Worm (Caenorhabditis elegans) whole organism, L4 larva: ENCODE data around the gene nhr-3.

ENCODE experiments used
- R02D3.7 ChIP-seq: fragments of 150-350 bp; sonication (generic microtip); optimal IDR thresholded peaks from 3 replicates; lab custom pipeline; 2014; ENCODE audit warnings: missing biosample characterization, missing genetic modification characterization
- Y105C5A.15 ChIP-seq: fragments of 200-800 bp; sonication (Bioruptor generic); IDR thresholded peaks from 2 replicates; pipeline ENCODE4 v1.3.6; 2022; ENCODE audit warnings: missing genetic modification characterization, missing compliant biosample characterization
- Y75B8A.6 ChIP-seq: fragments of 200-800 bp; sonication (Bioruptor generic); IDR thresholded peaks from 2 replicates; pipeline ENCODE4 v1.3.6; 2022; ENCODE audit warnings: missing genetic modification reagents, missing genetic modification characterization, missing compliant biosample characterization
- aha-1 ChIP-seq: fragments of 150-350 bp; peaks from one replicate; lab custom pipeline; 2014; ENCODE audit warnings: missing biosample characterization, missing genetic modification characterization
- arid-1 ChIP-seq: fragments of 200-800 bp; sonication (Bioruptor generic); conservative IDR thresholded peaks from 2 replicates; pipeline ENCODE4 v1.3.6; 2022; ENCODE audit warnings: missing genetic modification reagents, missing genetic modification characterization, missing compliant biosample characterization
- ceh-20 ChIP-seq: fragments of 200-800 bp; sonication (Bioruptor generic); IDR thresholded peaks from 2 replicates; pipeline ENCODE4 v1.3.6; 2022; ENCODE audit warnings: missing genetic modification reagents, missing genetic modification characterization, missing compliant biosample characterization
- ceh-28 ChIP-seq: fragments of 150-350 bp; optimal IDR thresholded peaks from 2 replicates; lab custom pipeline; 2014; ENCODE audit warnings: missing biosample characterization, missing genetic modification reagents, missing genetic modification characterization
- ceh-32 ChIP-seq: sonication (generic microtip); optimal IDR thresholded peaks from 2 replicates; lab custom pipeline; 2016; ENCODE audit warnings: mild to moderate bottlenecking, missing genetic modification characterization, missing compliant biosample characterization; ENCODE audit not compliant: poor library complexity
- ceh-44 ChIP-seq: fragments of 200-800 bp; sonication (Bioruptor generic); IDR thresholded peaks from 2 replicates; pipeline ENCODE4 v1.3.6; 2022; ENCODE audit warnings: missing genetic modification reagents, missing genetic modification characterization, missing compliant biosample characterization
- ceh-62 ChIP-seq: sonication (generic microtip); optimal IDR thresholded peaks from 2 replicates; lab custom pipeline; 2017; ENCODE audit warnings: missing biosample characterization, missing genetic modification characterization
- ceh-82 ChIP-seq: sonication (generic microtip); optimal IDR thresholded peaks from 2 replicates; lab custom pipeline; 2017; ENCODE audit warnings: missing biosample characterization, missing genetic modification characterization
- daf-16 ChIP-seq, 3 experiments: sonication (generic microtip); optimal IDR thresholded peaks; 2 replicates each; lab custom pipeline; 2016 to 2017; ENCODE audit warnings: missing genetic modification characterization in 3 of 3, missing genetic modification reagents in 3 of 3, mild to moderate bottlenecking in 2 of 3, missing compliant biosample characterization in 2 of 3, missing biosample characterization in 1 of 3, moderate library complexity in 1 of 3
- dmd-6 ChIP-seq: fragments of 200-800 bp; sonication (Bioruptor generic); IDR thresholded peaks from 2 replicates; pipeline ENCODE4 v1.3.6; 2022; ENCODE audit warnings: missing genetic modification reagents, missing genetic modification characterization, missing compliant biosample characterization
- dmd-8 ChIP-seq: fragments of 200-800 bp; sonication (Bioruptor generic); IDR thresholded peaks from 2 replicates; pipeline ENCODE4 v1.3.6; 2022; ENCODE audit warnings: missing genetic modification characterization, missing compliant biosample characterization
- egl-27 ChIP-seq: sonication (generic microtip); optimal IDR thresholded peaks from 3 replicates; lab custom pipeline; 2017; ENCODE audit warnings: missing biosample characterization, missing genetic modification reagents, missing genetic modification characterization
- fkh-10 ChIP-seq: fragments of 150-350 bp; optimal IDR thresholded peaks from 2 replicates; lab custom pipeline; 2014; ENCODE audit warnings: missing biosample characterization, missing genetic modification reagents, missing genetic modification characterization
- jun-1 ChIP-seq: fragments of 150-350 bp; optimal IDR thresholded peaks from 2 replicates; lab custom pipeline; 2014; ENCODE audit warnings: missing biosample characterization, missing genetic modification reagents, missing genetic modification characterization
- lim-7 ChIP-seq: fragments of 200-800 bp; sonication (Bioruptor generic); IDR thresholded peaks from 2 replicates; pipeline ENCODE4 v1.3.6; 2022; ENCODE audit warnings: missing genetic modification characterization, missing compliant biosample characterization
- lin-13 ChIP-seq: fragments of 150-350 bp; optimal IDR thresholded peaks from 2 replicates; lab custom pipeline; 2014; ENCODE audit warnings: missing biosample characterization, missing genetic modification reagents, missing genetic modification characterization
- lin-38 ChIP-seq: fragments of 200-800 bp; sonication (Bioruptor generic); IDR thresholded peaks from 2 replicates; pipeline ENCODE4 v1.3.6; 2022; ENCODE audit warnings: missing genetic modification reagents, missing genetic modification characterization, missing compliant biosample characterization
- lin-39 ChIP-seq: fragments of 150-350 bp; optimal IDR thresholded peaks from 2 replicates; lab custom pipeline; 2014; ENCODE audit warnings: missing biosample characterization, missing genetic modification reagents, missing genetic modification characterization
- lir-3 ChIP-seq: sonication (generic microtip); optimal IDR thresholded peaks from 2 replicates; lab custom pipeline; 2016; ENCODE audit warnings: mild to moderate bottlenecking, missing genetic modification characterization, missing compliant biosample characterization
- lsy-2 ChIP-seq, 2 experiments: fragments of 150-350 bp in 1 of 2; sonication (generic microtip) in 1 of 2; optimal IDR thresholded peaks; 2 replicates each; lab custom pipeline; 2014 to 2017; ENCODE audit warnings: missing biosample characterization in 2 of 2, missing genetic modification characterization in 2 of 2
- madf-5 ChIP-seq, 2 experiments: fragments of 200-800 bp; sonication (Bioruptor generic); IDR thresholded peaks; 2 replicates each; pipeline ENCODE4 v1.3.6; 2022; ENCODE audit warnings: missing compliant biosample characterization in 2 of 2, missing genetic modification characterization in 2 of 2
- mdl-1 ChIP-seq, 2 experiments: fragments of 150-350 bp in 1 of 2; sonication (generic microtip) in 1 of 2; optimal IDR thresholded peaks; 2 replicates each; lab custom pipeline; 2014 to 2017; ENCODE audit warnings: missing biosample characterization in 2 of 2, missing genetic modification characterization in 2 of 2
- mes-2 ChIP-seq: sonication (generic microtip); optimal IDR thresholded peaks from 2 replicates; lab custom pipeline; 2016; ENCODE audit warnings: missing genotype, mild to moderate bottlenecking, missing genetic modification characterization, missing compliant biosample characterization; ENCODE audit not compliant: poor library complexity, severe bottlenecking
- mxl-3 ChIP-seq: fragments of 200-800 bp; sonication (Bioruptor generic); optimal IDR thresholded peaks from 2 replicates; lab custom pipeline; 2018; ENCODE audit warnings: mild to moderate bottlenecking, missing genetic modification characterization, missing compliant biosample characterization
- nhr-11 ChIP-seq: fragments of 150-350 bp; optimal IDR thresholded peaks from 2 replicates; lab custom pipeline; 2014; ENCODE audit warnings: missing biosample characterization, missing genetic modification characterization
- nhr-111 ChIP-seq: fragments of 200-800 bp; sonication (Bioruptor generic); optimal IDR thresholded peaks from 2 replicates; lab custom pipeline; 2018; ENCODE audit warnings: mild to moderate bottlenecking, missing genetic modification characterization, missing compliant biosample characterization
- nhr-25 ChIP-seq: sonication (generic microtip); optimal IDR thresholded peaks from 2 replicates; lab custom pipeline; 2017; ENCODE audit warnings: missing genetic modification characterization, mild to moderate bottlenecking, missing compliant biosample characterization, antibody characterized with exemption, moderate library complexity, borderline replicate concordance; ENCODE audit not compliant: insufficient read depth
- nhr-28 ChIP-seq: fragments of 150-350 bp; optimal IDR thresholded peaks from 2 replicates; lab custom pipeline; 2014; ENCODE audit warnings: missing biosample characterization, missing genetic modification characterization
- nhr-41 ChIP-seq: fragments of 200-800 bp; sonication (Bioruptor generic); IDR thresholded peaks from 2 replicates; pipeline ENCODE4 v1.3.6; 2022; ENCODE audit warnings: missing genetic modification reagents, missing genetic modification characterization, missing compliant biosample characterization
- nhr-42 ChIP-seq: fragments of 200-800 bp; sonication (Bioruptor generic); IDR thresholded peaks from 2 replicates; pipeline ENCODE4 v1.3.6; 2022; ENCODE audit warnings: missing genetic modification characterization, missing compliant biosample characterization
- nhr-48 ChIP-seq: sonication (generic microtip); optimal IDR thresholded peaks from 2 replicates; lab custom pipeline; 2016; ENCODE audit warnings: mild to moderate bottlenecking, missing genetic modification characterization, missing compliant biosample characterization
- nhr-76 ChIP-seq: fragments of 150-350 bp; optimal IDR thresholded peaks from 2 replicates; lab custom pipeline; 2014; ENCODE audit warnings: missing biosample characterization, missing genetic modification characterization
- pha-4 ChIP-seq, 2 experiments: fragments of 150-350 bp in 1 of 2; fragments of 200-800 bp in 1 of 2; sonication (Bioruptor generic) in 1 of 2; IDR thresholded peaks in 1 of 2; optimal IDR thresholded peaks in 1 of 2; 2 replicates each; pipeline versions ENCODE4 v1.3.6 to Lab custom; 2014 to 2022; ENCODE audit warnings: missing genetic modification characterization in 2 of 2, missing genetic modification reagents in 2 of 2, missing biosample characterization in 1 of 2, missing compliant biosample characterization in 1 of 2
- skn-1 ChIP-seq: fragments of 150-350 bp; optimal IDR thresholded peaks from 2 replicates; lab custom pipeline; 2014; ENCODE audit warnings: missing biosample characterization, missing genetic modification characterization
- tag-97 ChIP-seq: fragments of 200-800 bp; sonication (Bioruptor generic); IDR thresholded peaks from 2 replicates; pipeline ENCODE4 v1.3.6; 2022; ENCODE audit warnings: missing genetic modification characterization, missing compliant biosample characterization
- tra-1 ChIP-seq: fragments of 200-800 bp; sonication (Bioruptor generic); IDR thresholded peaks from 2 replicates; pipeline ENCODE4 v1.3.6; 2022; ENCODE audit warnings: missing genetic modification reagents, missing genetic modification characterization, missing compliant biosample characterization
- unc-130 ChIP-seq: sonication (generic microtip); optimal IDR thresholded peaks from 2 replicates; lab custom pipeline; 2016; ENCODE audit warnings: missing genetic modification reagents, missing genetic modification characterization, missing compliant biosample characterization
- unc-62 ChIP-seq, 3 experiments: fragments of 150-350 bp in 1 of 3; sonication (generic microtip); optimal IDR thresholded peaks in 2 of 3; peaks in 1 of 3; 1 replicate in 1 of 3; 2 replicates in 2 of 3; lab custom pipeline; 2014 to 2017; ENCODE audit warnings: missing biosample characterization in 3 of 3, missing genetic modification characterization in 3 of 3, missing genetic modification reagents in 3 of 3, missing genotype in 1 of 3
- vab-7 ChIP-seq: fragments of 200-800 bp; sonication (Bioruptor generic); IDR thresholded peaks from 2 replicates; pipeline ENCODE4 v1.3.6; 2022; ENCODE audit warnings: missing genetic modification reagents, missing genetic modification characterization, missing compliant biosample characterization
- zag-1 ChIP-seq: fragments of 150-350 bp; optimal IDR thresholded peaks from 2 replicates; lab custom pipeline; 2014; ENCODE audit warnings: missing biosample characterization, missing genetic modification characterization
- zip-11 ChIP-seq: fragments of 200-800 bp; sonication (Bioruptor generic); IDR thresholded peaks from 2 replicates; pipeline ENCODE4 v1.3.6; 2022; ENCODE audit warnings: missing genetic modification characterization, missing compliant biosample characterization

Gene nhr-3

DNA sequence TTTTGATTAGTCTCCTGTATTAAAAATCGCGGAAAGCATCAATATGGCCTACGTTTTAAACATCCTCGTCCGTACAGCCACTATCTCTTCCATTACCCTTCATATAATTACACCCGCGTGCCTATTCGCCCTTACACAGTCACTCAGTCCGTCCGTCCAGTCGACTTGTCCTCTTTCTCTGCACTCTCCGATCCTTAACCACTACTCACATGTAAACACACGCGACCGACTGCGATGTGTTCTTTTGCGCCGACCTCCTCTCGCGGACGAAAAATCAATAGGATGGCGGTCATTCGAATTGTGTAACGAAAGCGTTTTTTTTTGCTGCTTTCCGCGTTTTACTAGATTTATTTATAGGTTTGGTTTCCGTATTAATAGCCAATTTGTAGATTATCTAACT, 44.4 kb downstream of the nhr-3 start, which contains the start of gene eor-2 (continued):
- TF ChIP-seq zip-11 (GFP tag; lab: Robert Waterston, UW) (no peak), mes-2 (tag; lab: Kevin White, UChicago) (no peak)
- TF ChIP-seq, all 104 proteins: peak for 35

DNA sequence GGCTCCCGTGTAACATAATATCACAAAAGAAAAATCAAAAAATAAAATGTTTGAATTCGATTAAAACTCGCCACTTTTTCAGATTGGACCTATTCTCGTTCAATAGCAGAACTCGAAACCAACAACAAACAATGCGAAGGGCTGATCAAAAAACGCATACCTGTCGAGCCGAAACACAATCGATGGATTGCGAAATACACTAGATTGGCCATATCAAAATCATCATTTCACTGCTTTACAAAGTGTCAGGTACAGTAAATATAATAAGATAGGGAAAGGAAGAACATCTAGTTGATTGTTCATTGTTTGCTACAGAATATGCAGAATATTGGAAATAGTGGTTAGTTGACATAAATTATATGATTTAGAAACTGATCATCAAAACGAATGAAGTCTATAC, 49.5 kb downstream of the nhr-3 start:
- TF ChIP-seq dmd-6 (GFP tag; lab: Robert Waterston, UW), result no peak
- TF ChIP-seq nhr-25, result no peak
- no peak for TF ChIP-seq Y105C5A.15 (GFP tag; lab: Robert Waterston, UW)
- TF ChIP-seq fkh-10 (GFP tag; lab: Kevin White, UChicago), result no peak
- TF ChIP-seq Y75B8A.6, result no peak
- no peak for TF ChIP-seq nhr-111 (GFP tag; lab: Kevin White, UChicago)
- peak; percentile 69 for TF ChIP-seq aha-1 (tag; lab: Kevin White, UChicago)
- no peak for TF ChIP-seq lim-7 (GFP tag; lab: Robert Waterston, UW)
- TF ChIP-seq, all 104 proteins: peak for 1

DNA sequence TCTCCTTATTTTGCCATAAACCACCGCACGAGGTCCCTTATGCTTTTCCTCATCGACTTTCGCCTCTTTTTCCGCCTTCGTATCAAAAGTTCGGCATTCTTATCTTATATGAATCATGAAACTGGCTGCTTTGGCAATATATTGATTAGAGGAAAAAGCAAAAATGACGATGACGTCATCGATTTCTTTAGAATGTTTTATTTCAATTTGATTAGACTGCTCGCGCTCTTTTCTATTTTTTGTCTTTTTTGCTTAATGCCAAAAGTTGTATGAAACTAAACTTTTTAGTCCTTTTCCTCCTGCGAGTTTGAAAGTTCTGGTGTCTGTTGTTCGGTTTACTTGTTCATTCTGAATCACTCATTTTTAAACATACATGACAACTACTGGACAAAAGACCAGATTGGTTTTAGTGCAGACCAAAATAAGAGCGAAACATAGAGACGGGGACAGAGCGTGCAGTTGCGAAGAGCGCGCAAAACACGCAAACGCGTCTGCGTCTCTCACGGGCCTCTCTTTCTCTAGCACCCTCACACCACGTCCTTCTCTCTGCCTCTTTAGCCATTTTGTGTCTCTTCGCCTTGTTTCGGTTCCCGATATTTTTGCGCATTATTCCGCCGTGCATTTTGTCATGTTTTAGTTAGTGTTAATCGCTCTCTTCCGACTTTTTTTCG, 51.9 kb downstream of the nhr-3 start:
- TF ChIP-seq vab-7 (0 out of 2 replicates have a peak, but pooled peaks have one; percentile 30), lin-38 (no peak), egl-27 (tag; lab: Kevin White, UChicago) (no peak), nhr-48 (tag; lab: Kevin White, UChicago) (no peak), ceh-44 (GFP tag; lab: Robert Waterston, UW) (no peak), skn-1 (tag; lab: Kevin White, UChicago) (no peak), mxl-3 (GFP tag; lab: Kevin White, UChicago) (peak; percentile 30), lsy-2 (tag; optimal IDR thresholded peaks at IDR 0.05; lab: Kevin White, UChicago) (peak in 1 of 2 experiments; percentile 0), R02D3.7 (tag; lab: Kevin White, UChicago) (no peak), Y75B8A.6 (no peak), zag-1 (tag; lab: Kevin White, UChicago) (no peak), dmd-8 (no peak), arid-1 (no peak), fkh-10 (GFP tag; lab: Kevin White, UChicago) (no peak), madf-5 (GFP tag; IDR thresholded peaks at IDR 0.05; lab: Robert Waterston, UW) (0 out of 4 replicates have a peak, but pooled peaks of 1 of the 2 experiments have one; percentile 35), dmd-6 (GFP tag; lab: Robert Waterston, UW) (peak; percentile 61), tra-1 (GFP tag; lab: Robert Waterston, UW) (no peak), tag-97 (GFP tag; lab: Robert Waterston, UW) (no peak), pha-4 (GFP tag; IDR thresholded peaks at IDR 0.05; lab: Robert Waterston, UW) (no peak), pha-4 (tag; optimal IDR thresholded peaks at IDR 0.05; lab: Kevin White, UChicago) (no peak), nhr-42 (GFP tag; lab: Robert Waterston, UW) (no peak), ceh-62 (tag; lab: Kevin White, UChicago) (no peak), ceh-20 (GFP tag; lab: Robert Waterston, UW) (no peak), mdl-1 (tag; optimal IDR thresholded peaks at IDR 0.05; lab: Kevin White, UChicago) (peak in 1 of 2 experiments; percentile 63), daf-16 (GFP tag; optimal IDR thresholded peaks at IDR 0.05; lab: Kevin White, UChicago) (no peak), daf-16 (tag; optimal IDR thresholded peaks at IDR 0.05; lab: Kevin White, UChicago) (peak; percentile 35), unc-130 (no peak), lir-3 (tag; lab: Kevin White, UChicago) (no peak), mes-2 (tag; lab: Kevin White, UChicago) (peak; percentile 57), ceh-82 (tag; lab: Kevin White, UChicago) (no peak), nhr-11 (tag; lab: Kevin White, UChicago) (peak; percentile 38), nhr-76 (tag; lab: Kevin White, UChicago) (no peak), nhr-41 (no peak), ceh-32 (no peak), lin-39 (no peak), nhr-28 (tag; lab: Kevin White, UChicago) (peak; percentile 50), lin-13 (GFP tag; lab: Kevin White, UChicago) (no peak), ceh-28 (no peak), jun-1 (tag; lab: Kevin White, UChicago) (no peak), unc-62 (GFP tag; optimal IDR thresholded peaks at IDR 0.05 in 1 of 2; lab: Kevin White, UChicago) (peak in 1 of 2 experiments; percentile 89), unc-62 (tag; optimal IDR thresholded peaks at IDR 0.05; lab: Kevin White, UChicago) (no peak)
